Worm (Caenorhabditis elegans) whole organism, mixed stage, embryonic: Measurements from ENCODE around the gene C18D4.12.

ENCODE experiments used
- M03D4.4 ChIP-seq: sonication (generic microtip); optimal IDR thresholded peaks from 2 replicates; lab custom pipeline; 2017; ENCODE audit warnings: mild to moderate bottlenecking, missing genetic modification characterization, missing compliant biosample characterization
- bed-3 ChIP-seq: fragments of 200-800 bp; sonication (Bioruptor generic); optimal IDR thresholded peaks from 3 replicates; lab custom pipeline; 2018; ENCODE audit warnings: mild to moderate bottlenecking, missing genetic modification characterization, moderate library complexity, missing compliant biosample characterization
- ceh-39 ChIP-seq: fragments of 150-350 bp; optimal IDR thresholded peaks from 2 replicates; lab custom pipeline; 2014; ENCODE audit warnings: missing biosample characterization, missing genetic modification characterization
- ceh-43 ChIP-seq: fragments of 200-800 bp; sonication (Bioruptor generic); optimal IDR thresholded peaks from 2 replicates; lab custom pipeline; 2018; ENCODE audit warnings: mild to moderate bottlenecking, missing genetic modification characterization, moderate library complexity, missing compliant biosample characterization
- ceh-83 ChIP-seq: fragments of 200-800 bp; sonication (Bioruptor generic); optimal IDR thresholded peaks from 2 replicates; lab custom pipeline; 2018; ENCODE audit warnings: mild to moderate bottlenecking, missing genetic modification characterization, missing compliant biosample characterization
- ces-1 ChIP-seq: fragments of 150-350 bp; optimal IDR thresholded peaks from 2 replicates; lab custom pipeline; 2014; ENCODE audit warnings: missing biosample characterization, missing genetic modification reagents, missing genetic modification characterization
- cnd-1 ChIP-seq: fragments of 200-800 bp; sonication (Bioruptor generic); optimal IDR thresholded peaks from 2 replicates; lab custom pipeline; 2018; ENCODE audit warnings: mild to moderate bottlenecking, missing genetic modification characterization, missing compliant biosample characterization
- drap-1 ChIP-seq: fragments of 200-800 bp; sonication (Bioruptor generic); optimal IDR thresholded peaks from 3 replicates; lab custom pipeline; 2018; ENCODE audit warnings: mild to moderate bottlenecking, missing genetic modification characterization, missing compliant biosample characterization
- elt-1 ChIP-seq: sonication (generic microtip); optimal IDR thresholded peaks from 2 replicates; lab custom pipeline; 2017; ENCODE audit warnings: missing genetic modification characterization, mild to moderate bottlenecking, missing compliant biosample characterization, antibody characterized with exemption, moderate library complexity, borderline replicate concordance; ENCODE audit not compliant: insufficient read depth
- elt-3 ChIP-seq: fragments of 150-350 bp; optimal IDR thresholded peaks from 2 replicates; lab custom pipeline; 2014; ENCODE audit warnings: missing biosample characterization, missing genetic modification characterization
- flh-1 ChIP-seq: fragments of 200-800 bp; sonication (Bioruptor generic); optimal IDR thresholded peaks from 2 replicates; lab custom pipeline; 2018; ENCODE audit warnings: mild to moderate bottlenecking, missing genetic modification characterization, moderate library complexity, missing compliant biosample characterization
- ham-2 ChIP-seq: fragments of 200-800 bp; sonication (Bioruptor generic); optimal IDR thresholded peaks from 2 replicates; lab custom pipeline; 2018; ENCODE audit warnings: mild to moderate bottlenecking, missing genetic modification characterization, missing compliant biosample characterization
- hlh-1 ChIP-seq: fragments of 150-350 bp; optimal IDR thresholded peaks from 2 replicates; lab custom pipeline; 2014; ENCODE audit warnings: missing biosample characterization, missing genetic modification reagents, missing genetic modification characterization
- lin-13 ChIP-seq: fragments of 150-350 bp; optimal IDR thresholded peaks from 2 replicates; lab custom pipeline; 2014; ENCODE audit warnings: missing biosample characterization, missing genetic modification characterization
- lin-32 ChIP-seq: fragments of 200-800 bp; sonication (Bioruptor generic); optimal IDR thresholded peaks from 2 replicates; lab custom pipeline; 2018; ENCODE audit warnings: mild to moderate bottlenecking, missing genetic modification characterization, missing compliant biosample characterization
- lsy-2 ChIP-seq: fragments of 150-350 bp; optimal IDR thresholded peaks from 2 replicates; lab custom pipeline; 2014; ENCODE audit warnings: missing biosample characterization, missing genetic modification characterization
- mab-5 ChIP-seq: fragments of 150-350 bp; optimal IDR thresholded peaks from 2 replicates; lab custom pipeline; 2014; ENCODE audit warnings: missing biosample characterization, missing genetic modification characterization
- mls-2 ChIP-seq: sonication (generic microtip); optimal IDR thresholded peaks from 2 replicates; lab custom pipeline; 2016; ENCODE audit warnings: mild to moderate bottlenecking, missing genetic modification characterization, moderate library complexity, missing compliant biosample characterization
- nhr-12 ChIP-seq: fragments of 150-350 bp; optimal IDR thresholded peaks from 2 replicates; lab custom pipeline; 2014; ENCODE audit warnings: missing biosample characterization, missing genetic modification characterization
- nhr-2 ChIP-seq: fragments of 150-350 bp; optimal IDR thresholded peaks from 2 replicates; lab custom pipeline; 2014; ENCODE audit warnings: missing biosample characterization, missing genetic modification characterization
- nhr-237 ChIP-seq: fragments of 150-350 bp; optimal IDR thresholded peaks from 2 replicates; lab custom pipeline; 2014; ENCODE audit warnings: missing biosample characterization, missing genetic modification characterization
- nhr-28 ChIP-seq: fragments of 150-350 bp; optimal IDR thresholded peaks from 2 replicates; lab custom pipeline; 2014; ENCODE audit warnings: missing biosample characterization, missing genetic modification characterization
- nhr-76 ChIP-seq: sonication (generic microtip); optimal IDR thresholded peaks from 2 replicates; lab custom pipeline; 2017; ENCODE audit warnings: missing biosample characterization, missing genetic modification characterization
- pha-4 ChIP-seq: fragments of 150-350 bp; optimal IDR thresholded peaks from 2 replicates; lab custom pipeline; 2018; ENCODE audit warnings: missing biosample characterization, missing genetic modification reagents, missing genetic modification characterization
- sem-2 ChIP-seq: fragments of 200-800 bp; sonication (Bioruptor generic); optimal IDR thresholded peaks from 2 replicates; lab custom pipeline; 2018; ENCODE audit warnings: mild to moderate bottlenecking, missing genetic modification characterization, missing compliant biosample characterization
- sptf-1 ChIP-seq: sonication (generic microtip); optimal IDR thresholded peaks from 2 replicates; lab custom pipeline; 2017; ENCODE audit warnings: mild to moderate bottlenecking, missing genetic modification characterization, moderate library complexity, missing compliant biosample characterization
- tbx-8 ChIP-seq: fragments of 200-800 bp; sonication (Bioruptor generic); optimal IDR thresholded peaks from 2 replicates; lab custom pipeline; 2018; ENCODE audit warnings: mild to moderate bottlenecking, missing genetic modification characterization, moderate library complexity, missing compliant biosample characterization
- unc-39 ChIP-seq: fragments of 150-350 bp; optimal IDR thresholded peaks from 2 replicates; lab custom pipeline; 2014; ENCODE audit warnings: missing biosample characterization, missing genetic modification characterization
- unc-62 ChIP-seq: fragments of 150-350 bp; optimal IDR thresholded peaks from 2 replicates; lab custom pipeline; 2014; ENCODE audit warnings: missing biosample characterization, missing genetic modification reagents, missing genetic modification characterization
- zip-8 ChIP-seq: fragments of 150-350 bp; optimal IDR thresholded peaks from 2 replicates; lab custom pipeline; 2014; ENCODE audit warnings: missing biosample characterization, missing genetic modification characterization
- ztf-11 ChIP-seq: fragments of 150-350 bp; optimal IDR thresholded peaks from 2 replicates; lab custom pipeline; 2014; ENCODE audit warnings: missing biosample characterization, missing genetic modification characterization

Gene C18D4.12

DNA sequence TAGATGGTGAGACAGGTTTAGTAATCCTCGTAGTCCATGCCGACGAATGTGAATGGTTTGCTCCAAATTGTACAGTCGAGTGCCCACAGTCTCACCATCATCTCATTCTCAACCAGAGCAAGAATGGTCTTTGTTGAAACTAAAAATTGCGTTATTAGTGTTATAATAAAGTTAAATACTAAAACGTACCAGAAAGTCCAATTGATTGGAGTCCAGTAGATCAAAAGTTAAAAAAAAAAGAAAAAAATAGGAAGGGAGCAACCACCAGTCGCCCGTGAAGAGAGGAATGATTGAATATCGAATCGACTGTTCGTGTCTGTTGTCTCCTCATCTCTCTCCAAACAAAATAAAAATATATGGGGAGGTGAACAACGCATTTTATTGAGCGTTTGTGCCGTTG lies at the start of gene C18D4.12:
Gene C18D4.12 (minus strand): TSS at position 101 of the 400 bp plus-strand sequence.
- TF ChIP-seq M03D4.4 (tag; lab: Kevin White, UChicago) = no peak
- TF ChIP-seq elt-3 = no peak
- TF ChIP-seq lsy-2 = no peak
- no peak for TF ChIP-seq nhr-2
- TF ChIP-seq hlh-1 (tag; lab: Kevin White, UChicago) = no peak
- TF ChIP-seq mls-2 (tag; lab: Kevin White, UChicago) = no peak
- TF ChIP-seq ces-1 (GFP tag; lab: Kevin White, UChicago) = no peak
- TF ChIP-seq lin-32 (GFP tag; lab: Kevin White, UChicago) = no peak
- TF ChIP-seq mab-5 (tag; lab: Kevin White, UChicago) = no peak
- no peak for TF ChIP-seq tbx-8 (GFP tag; lab: Kevin White, UChicago)
- TF ChIP-seq sptf-1 = no peak
- TF ChIP-seq ceh-83 = no peak
- no peak for TF ChIP-seq unc-62 (GFP tag; lab: Kevin White, UChicago)
- TF ChIP-seq nhr-28 = no peak
- TF ChIP-seq unc-39 (tag; lab: Kevin White, UChicago) = no peak
- TF ChIP-seq cnd-1 = no peak
- TF ChIP-seq zip-8 (tag; lab: Kevin White, UChicago) = no peak
- TF ChIP-seq flh-1 (GFP tag; lab: Kevin White, UChicago) = no peak
- no peak for TF ChIP-seq ham-2
- TF ChIP-seq elt-1 (tag; lab: Kevin White, UChicago) = no peak

DNA sequence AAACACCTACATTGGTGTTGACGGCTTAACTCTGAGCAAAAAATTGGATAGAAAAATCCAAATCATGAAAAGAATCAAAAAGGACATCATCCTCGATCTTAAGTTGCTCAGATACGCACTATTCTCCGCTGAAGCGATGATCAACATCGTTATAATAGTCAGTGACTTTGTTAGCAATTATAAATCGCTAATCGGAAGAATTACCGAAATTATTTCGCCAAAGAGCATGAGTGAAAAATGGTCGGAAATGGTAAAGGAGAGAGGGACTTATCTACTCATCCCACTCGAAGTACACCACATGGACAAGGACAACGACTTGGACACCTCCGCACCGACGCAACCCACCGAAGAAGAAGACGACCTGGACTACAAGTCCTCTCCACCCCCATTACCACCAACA lies 49.6 kb upstream of the C18D4.12 start:
- TF ChIP-seq elt-1 (tag; lab: Kevin White, UChicago) = no peak
- TF ChIP-seq elt-3 = no peak
- no peak for TF ChIP-seq mab-5 (tag; lab: Kevin White, UChicago)
- TF ChIP-seq ceh-83 = no peak
- no peak for TF ChIP-seq unc-39 (tag; lab: Kevin White, UChicago)
- TF ChIP-seq hlh-1 (tag; lab: Kevin White, UChicago) = no peak
- no peak for TF ChIP-seq lin-13 (tag; lab: Kevin White, UChicago)
- no peak for TF ChIP-seq bed-3 (GFP tag; lab: Kevin White, UChicago)
- TF ChIP-seq lsy-2 = no peak
- no peak for TF ChIP-seq ham-2
- no peak for TF ChIP-seq nhr-237 (tag; lab: Kevin White, UChicago)

DNA sequence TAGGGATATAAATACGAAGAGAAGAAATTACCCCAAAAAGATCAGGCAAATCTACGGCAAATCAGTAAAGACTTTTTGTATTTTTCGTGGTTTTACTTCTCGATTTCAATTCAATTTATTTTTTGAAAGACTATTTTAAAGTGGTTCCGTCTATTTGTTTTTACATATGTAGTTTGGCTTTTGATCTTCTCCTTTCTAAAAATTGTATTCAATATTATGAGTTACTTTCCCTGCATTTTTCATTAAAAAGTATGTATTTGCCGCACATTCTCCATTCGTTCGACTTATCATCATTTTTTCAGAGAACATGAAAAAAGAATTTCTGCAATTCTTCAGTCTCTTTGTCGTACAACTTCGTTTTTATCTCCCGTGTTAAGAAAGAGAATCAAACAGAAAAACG lies 36.5 kb upstream of the C18D4.12 start, which contains the start of gene C38D9.2:
Gene C38D9.2 (plus strand): TSS at position 301 of the 400 bp plus-strand sequence.
- TF ChIP-seq mab-5 (tag; lab: Kevin White, UChicago) = no peak
- TF ChIP-seq lin-13 (tag; lab: Kevin White, UChicago) = no peak
- TF ChIP-seq pha-4 (tag; lab: Kevin White, UChicago) = no peak
- TF ChIP-seq zip-8 (tag; lab: Kevin White, UChicago) = no peak
- TF ChIP-seq M03D4.4 (tag; lab: Kevin White, UChicago) = no peak
- TF ChIP-seq nhr-28 = no peak
- no peak for TF ChIP-seq sem-2
- TF ChIP-seq cnd-1 = no peak
- TF ChIP-seq nhr-2 = no peak

DNA sequence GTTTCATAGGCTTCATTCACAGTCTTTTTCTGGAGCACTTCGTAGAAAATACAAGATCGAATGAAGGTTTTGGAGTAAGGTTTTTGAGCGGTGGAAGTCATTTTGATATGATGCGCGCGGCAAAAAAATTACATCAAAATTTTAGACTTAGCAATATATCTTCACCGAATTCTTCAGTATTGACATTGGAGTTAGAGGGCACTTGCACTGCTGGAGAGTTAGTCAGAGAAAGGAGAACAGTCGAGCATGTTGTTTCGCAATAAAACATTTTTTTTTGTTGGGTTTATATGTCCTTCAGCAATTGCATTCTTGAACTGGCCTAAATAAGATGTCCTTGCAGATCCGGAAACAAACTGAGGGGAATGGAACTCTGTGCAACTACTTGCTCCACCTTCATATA lies 35.5 kb upstream of the C18D4.12 start, which contains the start of gene fbxa-171:
Gene fbxa-171 (minus strand): TSS at position 101 of the 400 bp plus-strand sequence.
- TF ChIP-seq lsy-2 = no peak
- no peak for TF ChIP-seq ceh-83
- TF ChIP-seq mab-5 (tag; lab: Kevin White, UChicago) = no peak
- TF ChIP-seq ham-2 = no peak
- TF ChIP-seq cnd-1 = no peak
- no peak for TF ChIP-seq drap-1 (GFP tag; lab: Kevin White, UChicago)
- TF ChIP-seq nhr-28 = no peak
- no peak for TF ChIP-seq ztf-11 (tag; lab: Kevin White, UChicago)
- TF ChIP-seq ceh-39 (tag; lab: Kevin White, UChicago) = no peak
- TF ChIP-seq lin-32 (GFP tag; lab: Kevin White, UChicago) = no peak
- no peak for TF ChIP-seq ceh-43 (GFP tag; lab: Kevin White, UChicago)
- TF ChIP-seq hlh-1 (tag; lab: Kevin White, UChicago) = no peak
- TF ChIP-seq nhr-237 (tag; lab: Kevin White, UChicago) = no peak
- TF ChIP-seq tbx-8 (GFP tag; lab: Kevin White, UChicago) = no peak
- no peak for TF ChIP-seq mls-2 (tag; lab: Kevin White, UChicago)

DNA sequence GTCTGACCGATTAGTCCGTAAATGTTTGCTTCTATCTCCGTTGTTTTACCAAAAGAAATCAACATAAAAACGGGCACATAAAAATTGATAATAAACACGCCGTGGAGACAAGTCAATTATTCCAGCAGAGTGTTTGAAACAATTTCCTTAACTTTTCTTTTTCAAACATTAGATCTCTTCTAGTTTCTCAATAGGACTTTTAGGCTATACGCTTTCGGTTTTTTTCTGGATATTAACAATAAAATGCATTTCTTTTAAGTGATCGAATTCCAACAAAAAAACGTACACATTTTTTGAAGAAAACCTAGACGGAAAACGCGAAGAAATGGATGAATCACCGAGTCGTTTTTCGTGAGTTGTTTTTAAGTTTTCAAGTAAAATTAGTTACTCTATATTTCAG lies 28.6 kb upstream of the C18D4.12 start, which contains the start of gene fbxa-172:
Gene fbxa-172 (plus strand): TSS at position 301 of the 400 bp plus-strand sequence.
- TF ChIP-seq ham-2 (no peak), ceh-83 (no peak), mls-2 (tag; lab: Kevin White, UChicago) (no peak), nhr-28 (no peak), unc-62 (GFP tag; lab: Kevin White, UChicago) (no peak), tbx-8 (GFP tag; lab: Kevin White, UChicago) (no peak), lin-32 (GFP tag; lab: Kevin White, UChicago) (no peak), sem-2 (no peak), lsy-2 (no peak), nhr-76 (no peak), drap-1 (GFP tag; lab: Kevin White, UChicago) (no peak), nhr-2 (no peak), zip-8 (tag; lab: Kevin White, UChicago) (no peak), flh-1 (GFP tag; lab: Kevin White, UChicago) (no peak), ceh-39 (tag; lab: Kevin White, UChicago) (no peak), nhr-12 (tag; lab: Kevin White, UChicago) (no peak), elt-3 (no peak)
